Fruit fly (Drosophila melanogaster): ENCODE data around the gene PGS1.
A peak's percentile ranks its signal among the peaks of the same experiment; 100 is the strongest.

Gene PGS1

dm6 chr3R:18745961-18746468, at the start of gene PGS1, which contains the start of gene gwl (continued):
- TF ChIP-seq CG13775 (GFP tag; optimal IDR thresholded peaks at IDR 0.05) = peak; percentile 78
- no peak for TF ChIP-seq NC2α (GFP tag; optimal IDR thresholded peaks at IDR 0.05)
- TF ChIP-seq CG17328 (GFP tag; IDR thresholded peaks at IDR 0.05) = peak; percentile 70
- no peak for TF ChIP-seq gcm (GFP tag; optimal IDR thresholded peaks at IDR 0.05)
- TF ChIP-seq schlank (tag; optimal IDR thresholded peaks at IDR 0.05) = no peak
- no peak for TF ChIP-seq zen2 (GFP tag; IDR thresholded peaks at IDR 0.05; ENCODE audit: partially characterized antibody)
- TF ChIP-seq ttk (GFP tag; IDR thresholded peaks at IDR 0.05) = peak; percentile 87
- TF ChIP-seq CG1024 (GFP tag; IDR thresholded peaks at IDR 0.05) = peak; percentile 58
- peak; percentile 76 for TF ChIP-seq Dp (GFP tag; optimal IDR thresholded peaks at IDR 0.05)
- peak; percentile 74 for TF ChIP-seq CG2712 (tag; optimal IDR thresholded peaks at IDR 0.05)
- no peak for TF ChIP-seq Side (GFP tag; optimal IDR thresholded peaks at IDR 0.05)
- peak; percentile 59 for TF ChIP-seq Dek (tag; optimal IDR thresholded peaks at IDR 0.05)
- peak; percentile 33; the same call in 1 of the 2 replicates for TF ChIP-seq chm (GFP tag; IDR thresholded peaks at IDR 0.05)
- peak; percentile 62 to 82 for TF ChIP-seq dpn (GFP tag; optimal IDR thresholded peaks at IDR 0.05)
- TF ChIP-seq CG11093 (GFP tag; IDR thresholded peaks at IDR 0.05) = peak; percentile 77; the same call in 2 of the 3 replicates
- peak; percentile 16 for TF ChIP-seq CG12744 (GFP tag; optimal IDR thresholded peaks at IDR 0.05)
- no peak for TF ChIP-seq dati (GFP tag; IDR thresholded peaks at IDR 0.05)
- TF ChIP-seq Dip2 (GFP tag; IDR thresholded peaks at IDR 0.05) = no peak
- no peak for TF ChIP-seq wek (GFP tag; optimal IDR thresholded peaks at IDR 0.05)
- no peak for TF ChIP-seq CG11723 (GFP tag; optimal IDR thresholded peaks at IDR 0.05)
- TF ChIP-seq CG2202 (tag; optimal IDR thresholded peaks at IDR 0.05) = no peak
- TF ChIP-seq CG8089 (GFP tag; optimal IDR thresholded peaks at IDR 0.05) = no peak
- no peak for TF ChIP-seq gsb-n (tag; optimal IDR thresholded peaks at IDR 0.05)
- TF ChIP-seq lov (optimal IDR thresholded peaks at IDR 0.05) = no peak
- TF ChIP-seq lov (GFP tag; IDR thresholded peaks at IDR 0.05) = no peak
- TF ChIP-seq Fer1 (GFP tag; optimal IDR thresholded peaks at IDR 0.05) = no peak
- TF ChIP-seq CG31441 (GFP tag; IDR thresholded peaks at IDR 0.05) = no peak; the same call in 1 of the 2 replicates
- peak; percentile 35 for TF ChIP-seq ewg (GFP tag; optimal IDR thresholded peaks at IDR 0.05)
- TF ChIP-seq ftz-f1 (GFP tag; optimal IDR thresholded peaks at IDR 0.05) = no peak
- TF ChIP-seq slp2 (GFP tag; optimal IDR thresholded peaks at IDR 0.05) = no peak
- no peak for TF ChIP-seq insv (GFP tag; optimal IDR thresholded peaks at IDR 0.05)
- TF ChIP-seq da (GFP tag; optimal IDR thresholded peaks at IDR 0.05) = no peak
- TF ChIP-seq CG33557 (GFP tag; optimal IDR thresholded peaks at IDR 0.05) = peak; percentile 76
- TF ChIP-seq CG10431 (GFP tag; optimal IDR thresholded peaks at IDR 0.05) = no peak
- TF ChIP-seq sr (GFP tag; IDR thresholded peaks at IDR 0.05) = no peak
- no peak for TF ChIP-seq Nf-YB (GFP tag; optimal IDR thresholded peaks at IDR 0.05)
- TF ChIP-seq CG15601 (tag; optimal IDR thresholded peaks at IDR 0.05) = no peak
- peak; percentile 87 for TF ChIP-seq CG32532 (GFP tag; IDR thresholded peaks at IDR 0.05)
- peak; percentile 78 for TF ChIP-seq CG34422 (GFP tag; IDR thresholded peaks at IDR 0.05)
- no peak for TF ChIP-seq tna (GFP tag; IDR thresholded peaks at IDR 0.05; ENCODE audit: partially characterized antibody)
- no peak; the same call in 2 of the 3 replicates for TF ChIP-seq CG17361 (GFP tag; IDR thresholded peaks at IDR 0.05)
- TF ChIP-seq CG10366 (GFP tag; IDR thresholded peaks at IDR 0.05) = peak; percentile 70
- TF ChIP-seq Oli (tag; optimal IDR thresholded peaks at IDR 0.05) = no peak
- TF ChIP-seq PHDP (tag; optimal IDR thresholded peaks at IDR 0.05) = no peak
- no peak for TF ChIP-seq Hand (GFP tag; optimal IDR thresholded peaks at IDR 0.05)
- TF ChIP-seq CG7786 (GFP tag; optimal IDR thresholded peaks at IDR 0.05) = peak; percentile 34
- TF ChIP-seq nerfin-2 (GFP tag; IDR thresholded peaks at IDR 0.05; ENCODE audit: partially characterized antibody) = no peak
- TF ChIP-seq zf30C (GFP tag; optimal IDR thresholded peaks at IDR 0.05) = no peak
- peak; percentile 77 for TF ChIP-seq E2f2 (GFP tag; IDR thresholded peaks at IDR 0.05)
- TF ChIP-seq Xrp1 (GFP tag; IDR thresholded peaks at IDR 0.05) = peak; percentile 82
- TF ChIP-seq Jarid2 (GFP tag; optimal IDR thresholded peaks at IDR 0.05) = no peak
